Fruit fly (Drosophila melanogaster) whole organism, wandering third instar larva: ENCODE measurements around the gene mdlc.
A peak's percentile ranks its signal among the peaks of the same experiment; 100 is the strongest.

ENCODE experiments used
- CG32264 ChIP-seq: fragments of 200-800 bp; sonication (Bioruptor generic); optimal IDR thresholded peaks from 2 replicates; lab custom pipeline; 2016; ENCODE audit warnings: missing biosample characterization, missing genetic modification characterization
- CG9705 ChIP-seq: fragments of 200-800 bp; sonication (Bioruptor generic); optimal IDR thresholded peaks from 2 replicates; lab custom pipeline; 2018; ENCODE audit warnings: missing biosample characterization, mild to moderate bottlenecking, missing genetic modification characterization
- CrebA ChIP-seq: fragments of 200-800 bp; sonication (Bioruptor generic); optimal IDR thresholded peaks from 2 replicates; lab custom pipeline; 2016; ENCODE audit warnings: missing biosample characterization, mild to moderate bottlenecking, missing genetic modification characterization, borderline replicate concordance
- Dfd ChIP-seq: fragments of >200 bp; optimal IDR thresholded peaks from 2 replicates; lab custom pipeline; 2017; ENCODE audit warnings: missing biosample characterization, missing genetic modification characterization
- Dif ChIP-seq: fragments of 200-275, 200-300 bp; sonication (Bioruptor generic); optimal IDR thresholded peaks from 2 replicates; lab custom pipeline; 2018; ENCODE audit warnings: missing biosample characterization, missing genetic modification characterization; ENCODE audit not compliant: partially characterized antibody
- HLH106 ChIP-seq: fragments of 200-800 bp; optimal IDR thresholded peaks from 3 replicates; lab custom pipeline; 2019; ENCODE audit warnings: missing biosample characterization, mild to moderate bottlenecking, missing genetic modification characterization, moderate library complexity
- Hnf4 ChIP-seq: fragments of 200-800 bp; sonication (Bioruptor generic); optimal IDR thresholded peaks from 2 replicates; lab custom pipeline; 2016; ENCODE audit warnings: missing biosample characterization, mild to moderate bottlenecking, missing genetic modification characterization
- Hr83 ChIP-seq: fragments of 200-300 bp; sonication (Bioruptor generic); optimal IDR thresholded peaks from 2 replicates; lab custom pipeline; 2016; ENCODE audit warnings: missing biosample characterization, mild to moderate bottlenecking, missing genetic modification characterization, moderate library complexity; ENCODE audit not compliant: poor library complexity, severe bottlenecking
- Jra ChIP-seq: sonication (Bioruptor generic); optimal IDR thresholded peaks from 2 replicates; lab custom pipeline; 2016; ENCODE audit warnings: missing biosample characterization, missing genetic modification characterization
- Mio ChIP-seq: sonication (Bioruptor generic); optimal IDR thresholded peaks from 2 replicates; lab custom pipeline; 2016; ENCODE audit warnings: missing biosample characterization, missing genetic modification characterization
- Myc ChIP-seq: fragments of >200 bp; optimal IDR thresholded peaks from 2 replicates; lab custom pipeline; 2017
- N ChIP-seq: fragments of >200 bp; optimal IDR thresholded peaks from 2 replicates; lab custom pipeline; 2018; ENCODE audit warnings: missing biosample characterization, missing external identifiers, missing genetic modification characterization
- OdsH ChIP-seq: fragments of 200-800 bp; sonication (Bioruptor generic); optimal IDR thresholded peaks from 2 replicates; lab custom pipeline; 2016; ENCODE audit warnings: missing biosample characterization, mild to moderate bottlenecking, missing genetic modification characterization
- Rel ChIP-seq, 2 experiments: fragments of 200-800 bp; sonication (Bioruptor generic) in 1 of 2; optimal IDR thresholded peaks; 2 replicates in 1 of 2; 3 replicates in 1 of 2; lab custom pipeline; 2016 to 2019; ENCODE audit warnings: mild to moderate bottlenecking in 2 of 2, missing biosample characterization in 2 of 2, missing genetic modification characterization in 2 of 2, moderate library complexity in 1 of 2
- Sp1 ChIP-seq: fragments of 200-800 bp; sonication (Bioruptor generic); optimal IDR thresholded peaks from 3 replicates; lab custom pipeline; 2019; ENCODE audit warnings: missing biosample characterization, mild to moderate bottlenecking, missing genetic modification characterization, moderate library complexity
- br ChIP-seq: fragments of 200-800 bp; sonication (Bioruptor generic); optimal IDR thresholded peaks from 2 replicates; lab custom pipeline; 2016; ENCODE audit warnings: missing biosample characterization, missing genetic modification characterization
- brk ChIP-seq: fragments of 200-800 bp; sonication (Bioruptor generic); optimal IDR thresholded peaks from 2 replicates; lab custom pipeline; 2016; ENCODE audit warnings: missing biosample characterization, mild to moderate bottlenecking, missing genetic modification characterization
- dmrt93B ChIP-seq: fragments of 200-800 bp; sonication (Bioruptor generic); optimal IDR thresholded peaks from 2 replicates; lab custom pipeline; 2018; ENCODE audit warnings: missing biosample characterization, mild to moderate bottlenecking, missing genetic modification characterization
- dsf ChIP-seq: sonication (Bioruptor generic); optimal IDR thresholded peaks from 2 replicates; lab custom pipeline; 2016; ENCODE audit warnings: missing biosample characterization, missing genetic modification characterization, borderline replicate concordance
- ey ChIP-seq: fragments of 200-800 bp; sonication (Bioruptor generic); optimal IDR thresholded peaks from 2 replicates; lab custom pipeline; 2016; ENCODE audit warnings: missing biosample characterization, missing genetic modification characterization
- foxo ChIP-seq, 2 experiments: fragments of 200-800 bp; sonication (Bioruptor generic); optimal IDR thresholded peaks; 2 replicates in 1 of 2; 3 replicates in 1 of 2; lab custom pipeline; 2016 to 2017; ENCODE audit warnings: missing biosample characterization in 2 of 2, missing genetic modification characterization in 2 of 2
- fru ChIP-seq: fragments of 200-800 bp; sonication (Bioruptor generic); optimal IDR thresholded peaks from 3 replicates; lab custom pipeline; 2016; ENCODE audit warnings: missing biosample characterization, mild to moderate bottlenecking, missing genetic modification characterization
- h ChIP-seq: fragments of 200-800 bp; sonication (Bioruptor generic); optimal IDR thresholded peaks from 3 replicates; lab custom pipeline; 2016; ENCODE audit warnings: missing biosample characterization, mild to moderate bottlenecking, missing genetic modification characterization
- psq ChIP-seq: fragments of 200-800 bp; sonication (Bioruptor generic); optimal IDR thresholded peaks from 3 replicates; lab custom pipeline; 2017; ENCODE audit warnings: missing biosample characterization, mild to moderate bottlenecking, missing genetic modification characterization, moderate library complexity
- rgr ChIP-seq: fragments of 200-800 bp; sonication (Bioruptor generic); optimal IDR thresholded peaks from 3 replicates; lab custom pipeline; 2016; ENCODE audit warnings: missing biosample characterization, mild to moderate bottlenecking, missing genetic modification characterization
- sage ChIP-seq: fragments of 200-800 bp; sonication (Bioruptor generic); optimal IDR thresholded peaks from 2 replicates; lab custom pipeline; 2016; ENCODE audit warnings: missing biosample characterization, mild to moderate bottlenecking, missing genetic modification characterization
- sv ChIP-seq: fragments of 200-800 bp; sonication (Bioruptor generic); optimal IDR thresholded peaks from 3 replicates; lab custom pipeline; 2016; ENCODE audit warnings: missing biosample characterization, missing genetic modification characterization
- tai ChIP-seq: sonication (Bioruptor generic); optimal IDR thresholded peaks from 2 replicates; lab custom pipeline; 2016; ENCODE audit warnings: missing biosample characterization, missing genetic modification characterization
- usp ChIP-seq: fragments of >200 bp; optimal IDR thresholded peaks from 2 replicates; lab custom pipeline; 2017; ENCODE audit warnings: missing biosample characterization, missing genetic modification characterization
- woc ChIP-seq: sonication (Bioruptor generic); optimal IDR thresholded peaks from 2 replicates; lab custom pipeline; 2016; ENCODE audit warnings: missing biosample characterization, mild to moderate bottlenecking, missing genetic modification characterization

The mdlc gene

dm6 chr3R:20031764-20032079 is 25.8 kb upstream of the mdlc start, which contains the start of gene idc:
Gene idc, plus strand, starts transcription at chr3R:20031823.
- TF ChIP-seq HLH106 (peak; percentile 18), CG32264 (GFP tag; lab: Kevin White, UChicago) (no peak)
- TF ChIP-seq, all 38 proteins: peak for 1

dm6 chr3R:20035887-20036286 is 21.7 kb upstream of the mdlc start, which contains the start of gene Regnase-1:
Gene Regnase-1, minus strand, starts transcription at chr3R:20036056.
- peak; percentile 4 for TF ChIP-seq Myc (lab: Kevin White, UChicago)
- TF ChIP-seq N (GFP tag; lab: Kevin White, UChicago) = no peak
- TF ChIP-seq fru (GFP tag; lab: Kevin White, UChicago) = peak; percentile 82
- TF ChIP-seq CG9705 (GFP tag; lab: Kevin White, UChicago) = peak; percentile 90
- no peak for TF ChIP-seq sage (GFP tag; lab: Kevin White, UChicago)
- TF ChIP-seq woc = peak; percentile 23
- no peak for TF ChIP-seq usp (GFP tag; lab: Kevin White, UChicago)
- TF ChIP-seq sv (GFP tag; lab: Kevin White, UChicago) = peak; percentile 83
- peak; percentile 81 for TF ChIP-seq HLH106
- TF ChIP-seq Hr83 (GFP tag; lab: Kevin White, UChicago) = peak; percentile 95
- peak; percentile 57 for TF ChIP-seq ey (GFP tag; lab: Kevin White, UChicago)
- no peak for TF ChIP-seq CrebA (GFP tag; lab: Kevin White, UChicago)
- TF ChIP-seq dmrt93B (GFP tag; lab: Kevin White, UChicago) = peak; percentile 88
- TF ChIP-seq Mio (GFP tag; lab: Kevin White, UChicago) = peak; percentile 58
- TF ChIP-seq Hnf4 (GFP tag; lab: Kevin White, UChicago) = no peak
- TF ChIP-seq psq (GFP tag; lab: Kevin White, UChicago) = peak; percentile 59
- peak; percentile 72 for TF ChIP-seq Jra (GFP tag; lab: Kevin White, UChicago)
- TF ChIP-seq br (GFP tag; lab: Kevin White, UChicago) = peak; percentile 79
- peak; percentile 84 for TF ChIP-seq OdsH (GFP tag; lab: Kevin White, UChicago)
- TF ChIP-seq rgr (GFP tag; lab: Kevin White, UChicago) = peak; percentile 93
- peak; percentile 87 for TF ChIP-seq h (GFP tag; lab: Kevin White, UChicago)
- peak; percentile 21 for TF ChIP-seq dsf (GFP tag; lab: Kevin White, UChicago)
- TF ChIP-seq foxo (GFP tag; optimal IDR thresholded peaks at IDR 0.05; lab: Kevin White, UChicago) = peak in 1 of 2 experiments; percentile 80
- TF ChIP-seq Sp1 = peak; percentile 84

DNA sequence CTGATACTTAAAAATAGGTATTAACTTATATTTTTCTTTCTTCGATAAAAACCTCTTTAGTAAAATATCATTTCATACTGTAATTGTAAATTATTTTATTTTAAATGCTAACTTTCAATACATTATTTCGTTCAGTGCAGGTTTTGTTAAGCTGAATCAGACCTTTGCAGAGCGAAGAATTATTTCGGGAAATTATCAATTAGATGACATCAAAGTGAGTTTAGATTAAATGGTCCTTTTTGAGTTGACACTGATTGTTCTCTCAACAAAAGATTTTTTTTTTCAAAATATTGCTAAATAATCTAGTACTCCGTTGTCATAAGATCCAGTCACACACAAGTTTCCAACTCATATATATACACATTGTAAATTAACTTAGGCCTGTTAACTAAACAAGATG is 15.1 kb upstream of the mdlc start, which contains the start of the genes CG33934 and Indy-2:
Gene CG33934 (plus strand): TSS at position 301 of the 400 bp plus-strand sequence.
Gene Indy-2 (plus strand): TSS at position 301 of the 400 bp plus-strand sequence.
- TF ChIP-seq CrebA (GFP tag; lab: Kevin White, UChicago) (no peak), br (GFP tag; lab: Kevin White, UChicago) (no peak), h (GFP tag; lab: Kevin White, UChicago) (no peak), Rel (GFP tag; optimal IDR thresholded peaks at IDR 0.05; lab: Kevin White, UChicago) (no peak), Rel (tag; optimal IDR thresholded peaks at IDR 0.05; lab: Kevin White, UChicago) (no peak), Dif (GFP tag; lab: Kevin White, UChicago) (no peak), woc (no peak), Myc (lab: Kevin White, UChicago) (no peak), Hnf4 (GFP tag; lab: Kevin White, UChicago) (no peak), Dfd (GFP tag; lab: Kevin White, UChicago) (no peak), sv (GFP tag; lab: Kevin White, UChicago) (no peak), tai (GFP tag; lab: Kevin White, UChicago) (no peak), OdsH (GFP tag; lab: Kevin White, UChicago) (no peak), psq (GFP tag; lab: Kevin White, UChicago) (no peak), Hr83 (GFP tag; lab: Kevin White, UChicago) (no peak)

DNA sequence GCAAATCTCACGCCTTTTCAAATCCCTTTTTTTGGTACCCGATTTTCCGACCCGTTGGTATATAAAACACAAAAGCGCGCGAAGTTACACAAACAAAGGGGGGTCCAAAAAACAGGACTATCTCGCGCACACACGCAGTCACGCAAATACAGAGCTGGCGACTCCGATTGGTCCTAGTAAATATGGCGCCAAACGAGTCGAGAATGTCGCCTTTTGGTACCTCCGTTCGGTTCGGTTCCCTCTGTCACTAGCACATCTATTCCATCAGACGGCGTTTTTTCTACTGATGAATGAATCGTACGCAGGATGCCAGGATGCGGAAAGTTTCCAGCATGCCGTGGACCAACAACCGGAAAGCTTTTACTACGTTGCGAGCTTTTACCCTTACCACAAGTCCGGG is 1.7 kb upstream of the mdlc start, which contains the start of gene CG17193:
Gene CG17193 (minus strand): TSS at position 289 of the 400 bp plus-strand sequence.
- no peak for TF ChIP-seq Jra (GFP tag; lab: Kevin White, UChicago)
- no peak for TF ChIP-seq Dif (GFP tag; lab: Kevin White, UChicago)
- TF ChIP-seq ey (GFP tag; lab: Kevin White, UChicago) = no peak
- TF ChIP-seq Dfd (GFP tag; lab: Kevin White, UChicago) = no peak
- TF ChIP-seq sage (GFP tag; lab: Kevin White, UChicago) = no peak
- no peak for TF ChIP-seq CG9705 (GFP tag; lab: Kevin White, UChicago)
- TF ChIP-seq dmrt93B (GFP tag; lab: Kevin White, UChicago) = no peak
- no peak for TF ChIP-seq N (GFP tag; lab: Kevin White, UChicago)
- no peak for TF ChIP-seq brk (GFP tag; lab: Kevin White, UChicago)
